Comparison of ENCODE assay signal across 5 worm cellular contexts in genomic region chrIII:13514470-13514869, ce11.
A peak's percentile ranks its signal among the peaks of the same experiment; 100 is the strongest.
TF ChIP-seq lines count a peak whose summit lies in the region.

TSS of gene mlh-1 (minus strand) at chrIII:13514570.

TF ChIP-seq in whole organism, L3 larva, 47 proteins besides CTCF, POLR2A, EP300 and RAD21:
- TF ChIP-seq ceh-28 (tag; optimal IDR thresholded peaks at IDR 0.05; lab: Kevin White, UChicago) (peak; percentile 15), pha-4 (tag; optimal IDR thresholded peaks at IDR 0.05; lab: Kevin White, UChicago) (no peak)

TF ChIP-seq in whole organism, L4 larva, 104 proteins besides CTCF, POLR2A, EP300 and RAD21:
- TF ChIP-seq zfp-3 (GFP tag; conservative IDR thresholded peaks at IDR 0.05; lab: Robert Waterston, UW) (0 out of 2 replicates have a peak, but pooled peaks have one; percentile 34), jun-1 (tag; optimal IDR thresholded peaks at IDR 0.05; lab: Kevin White, UChicago) (no peak), vab-7 (GFP tag; IDR thresholded peaks at IDR 0.05; lab: Robert Waterston, UW) (no peak), sdz-12 (GFP tag; optimal IDR thresholded peaks at IDR 0.05; lab: Kevin White, UChicago) (no peak), lim-7 (GFP tag; IDR thresholded peaks at IDR 0.05; lab: Robert Waterston, UW) (no peak), madf-9 (GFP tag; conservative IDR thresholded peaks at IDR 0.05; lab: Robert Waterston, UW) (no peak), nhr-237 (tag; optimal IDR thresholded peaks at IDR 0.05; lab: Kevin White, UChicago) (no peak), Y48G9A.11 (GFP tag; IDR thresholded peaks at IDR 0.05; lab: Robert Waterston, UW) (0 out of 2 replicates have a peak, but pooled peaks have one; percentile 45)
TF ChIP-seq in whole organism, L4 larva: peak in this region for 2.

TF ChIP-seq in whole organism, midembryonic, 9 proteins besides CTCF, POLR2A, EP300 and RAD21:
- TF ChIP-seq klf-2 (GFP tag; conservative IDR thresholded peaks at IDR 0.05; lab: Robert Waterston, UW), result no peak
- no peak for TF ChIP-seq ref-1 (GFP tag; conservative IDR thresholded peaks at IDR 0.05; lab: Robert Waterston, UW)
- TF ChIP-seq T22C8.4 (GFP tag; IDR thresholded peaks at IDR 0.05; lab: Robert Waterston, UW), result peak; percentile 70
- no peak for TF ChIP-seq ztf-23 (GFP tag; IDR thresholded peaks at IDR 0.05; lab: Robert Waterston, UW)
- no peak for TF ChIP-seq flt-1 (GFP tag; IDR thresholded peaks at IDR 0.05; lab: Robert Waterston, UW)
- no peak for TF ChIP-seq med-1 (GFP tag; optimal IDR thresholded peaks at IDR 0.05; lab: Kevin White, UChicago; ENCODE audit: insufficient read depth)
- no peak for TF ChIP-seq tab-1 (GFP tag; IDR thresholded peaks at IDR 0.05; lab: Robert Waterston, UW)
- TF ChIP-seq cog-1 (tag; optimal IDR thresholded peaks at IDR 0.05; lab: Kevin White, UChicago), result no peak
- no peak for TF ChIP-seq ztf-29 (GFP tag; IDR thresholded peaks at IDR 0.05; lab: Robert Waterston, UW)

TF ChIP-seq in whole organism, mixed stage, embryonic, 35 proteins besides CTCF, POLR2A, EP300 and RAD21:
- no peak for TF ChIP-seq nhr-237 (tag; optimal IDR thresholded peaks at IDR 0.05; lab: Kevin White, UChicago)
- TF ChIP-seq nhr-76 (tag; optimal IDR thresholded peaks at IDR 0.05; lab: Kevin White, UChicago), result no peak
- peak; percentile 21 for TF ChIP-seq ces-1 (GFP tag; optimal IDR thresholded peaks at IDR 0.05; lab: Kevin White, UChicago)

TF ChIP-seq in whole organism, young adult, 124 proteins besides CTCF, POLR2A, EP300 and RAD21:
- TF ChIP-seq B0336.3 (GFP tag; IDR thresholded peaks at IDR 0.05; lab: Robert Waterston, UW) (peak; percentile 42; the same call in 1 of the 2 replicates), Y79H2A.3 (GFP tag; conservative IDR thresholded peaks at IDR 0.05; lab: Robert Waterston, UW) (0 out of 2 replicates have a peak, but pooled peaks have one; percentile 45), B0261.1 (tag; optimal IDR thresholded peaks at IDR 0.05; lab: Kevin White, UChicago) (no peak), nfyb-1 (GFP tag; IDR thresholded peaks at IDR 0.05; lab: Robert Waterston, UW) (0 out of 2 replicates have a peak, but pooled peaks have one; percentile 18)
